Fruit fly (Drosophila melanogaster) whole organism, embryonic: Measurements from ENCODE around the gene Gnf1.

Experiments
- ATbp ChIP-seq: fragments of 200-800 bp; sonication (Bioruptor generic); optimal IDR thresholded peaks from 2 replicates; lab custom pipeline; 2017; ENCODE audit warnings: missing biosample characterization, mild to moderate bottlenecking, missing genetic modification characterization, missing genetic modification reagents
- BEAF-32 ChIP-seq: fragments of 200-800 bp; sonication (Bioruptor generic); optimal IDR thresholded peaks from 3 replicates; lab custom pipeline; 2017; ENCODE audit warnings: missing biosample characterization, missing genetic modification characterization, mild to moderate bottlenecking, moderate library complexity, missing genetic modification reagents
- CG10959 ChIP-seq: fragments of 200-800 bp; sonication (Bioruptor generic); IDR thresholded peaks from 2 replicates; pipeline ENCODE4 v1.3.6; 2022; ENCODE audit warnings: missing biosample characterization, missing genetic modification characterization
- CG11247 ChIP-seq: fragments of 200-800 bp; sonication (Bioruptor generic); IDR thresholded peaks from 2 replicates; pipeline ENCODE4 v1.3.6; 2022; ENCODE audit warnings: missing biosample characterization, missing genetic modification characterization
- CG11456 ChIP-seq: fragments of 200-800 bp; sonication (Bioruptor generic); IDR thresholded peaks from 3 replicates; pipeline ENCODE4 v1.3.6; 2022; ENCODE audit warnings: missing biosample characterization, missing genetic modification characterization
- CG11560 ChIP-seq: fragments of 200-800 bp; sonication (Bioruptor generic); IDR thresholded peaks from 3 replicates; pipeline ENCODE4 v1.3.6; 2022; ENCODE audit warnings: missing biosample characterization, missing genetic modification characterization
- CG11723 ChIP-seq: fragments of 200-800 bp; sonication (Bioruptor generic); optimal IDR thresholded peaks from 2 replicates; lab custom pipeline; 2017; ENCODE audit warnings: missing biosample characterization, mild to moderate bottlenecking, missing genetic modification characterization
- CG15514 ChIP-seq: fragments of 200-800 bp; sonication (Bioruptor generic); optimal IDR thresholded peaks from 3 replicates; lab custom pipeline; 2017; ENCODE audit warnings: missing biosample characterization, missing genetic modification characterization, mild to moderate bottlenecking, moderate library complexity, missing genetic modification reagents
- CG15601 ChIP-seq: fragments of 200-800 bp; sonication (Bioruptor generic); optimal IDR thresholded peaks from 3 replicates; lab custom pipeline; 2019; ENCODE audit warnings: missing biosample characterization, mild to moderate bottlenecking, missing genetic modification characterization, moderate library complexity
- CG17612 ChIP-seq: fragments of 200-800 bp; sonication (Bioruptor generic); IDR thresholded peaks from 2 replicates; pipeline ENCODE4 v1.3.6; 2022; ENCODE audit warnings: missing biosample characterization, missing genetic modification characterization
- CG17912 ChIP-seq: fragments of 200-800 bp; sonication (Bioruptor generic); optimal IDR thresholded peaks from 2 replicates; lab custom pipeline; 2018; ENCODE audit warnings: missing biosample characterization, mild to moderate bottlenecking, missing genetic modification characterization
- CG1792 ChIP-seq: fragments of 200-800 bp; sonication (Bioruptor generic); optimal IDR thresholded peaks from 2 replicates; lab custom pipeline; 2016; ENCODE audit warnings: missing biosample characterization, missing genetic modification characterization
- CG18011 ChIP-seq: fragments of 200-800 bp; sonication (Bioruptor generic); optimal IDR thresholded peaks from 2 replicates; lab custom pipeline; 2017; ENCODE audit warnings: missing biosample characterization, missing genetic modification characterization, mild to moderate bottlenecking, moderate library complexity, missing genotype
- CG18262 ChIP-seq: fragments of 200-800 bp; optimal IDR thresholded peaks from 3 replicates; lab custom pipeline; 2019; ENCODE audit warnings: missing biosample characterization, mild to moderate bottlenecking, missing genetic modification characterization, moderate library complexity
- CG30020 ChIP-seq: fragments of 200-800 bp; optimal IDR thresholded peaks from 2 replicates; lab custom pipeline; 2019; ENCODE audit warnings: missing biosample characterization, mild to moderate bottlenecking, missing genetic modification characterization, moderate library complexity
- CG31365 ChIP-seq: fragments of 200-800 bp; sonication (Bioruptor generic); optimal IDR thresholded peaks from 2 replicates; lab custom pipeline; 2018; ENCODE audit warnings: missing biosample characterization, mild to moderate bottlenecking, missing genetic modification characterization
- CG31388 ChIP-seq: fragments of 200-800 bp; sonication (Bioruptor generic); optimal IDR thresholded peaks from 2 replicates; lab custom pipeline; 2016; ENCODE audit warnings: missing biosample characterization, missing genetic modification characterization
- CG32532 ChIP-seq: fragments of 200-800 bp; sonication (Bioruptor generic); IDR thresholded peaks from 2 replicates; pipeline ENCODE4 v1.3.6; 2022; ENCODE audit warnings: missing biosample characterization, missing genetic modification characterization
- CG6791 ChIP-seq: fragments of 200-800 bp; sonication (Bioruptor generic); IDR thresholded peaks from 3 replicates; pipeline ENCODE4 v1.3.6; 2022; ENCODE audit warnings: missing biosample characterization, missing genetic modification characterization; ENCODE audit not compliant: partially characterized antibody
- CG8765 ChIP-seq: fragments of 200-800 bp; sonication (Bioruptor generic); IDR thresholded peaks from 2 replicates; pipeline ENCODE4 v1.3.6; 2022; ENCODE audit warnings: missing biosample characterization, missing genetic modification characterization
- CG8944 ChIP-seq: fragments of 200-800 bp; sonication (Bioruptor generic); optimal IDR thresholded peaks from 3 replicates; lab custom pipeline; 2016; ENCODE audit warnings: missing biosample characterization, missing genetic modification characterization
- CG9797 ChIP-seq: fragments of 200-800 bp; sonication (Bioruptor generic); optimal IDR thresholded peaks from 3 replicates; lab custom pipeline; 2018; ENCODE audit warnings: missing biosample characterization, mild to moderate bottlenecking, missing genetic modification characterization
- E2f2 ChIP-seq: fragments of 200-800 bp; sonication (Bioruptor generic); IDR thresholded peaks from 2 replicates; pipeline ENCODE4 v1.3.6; 2022; ENCODE audit warnings: missing biosample characterization, missing genetic modification characterization
- Elba2 ChIP-seq: fragments of 200-800 bp; sonication (Bioruptor generic); optimal IDR thresholded peaks from 3 replicates; lab custom pipeline; 2016; ENCODE audit warnings: missing biosample characterization, missing genetic modification characterization
- HLH54F ChIP-seq: fragments of 200-800 bp; sonication (Bioruptor generic); optimal IDR thresholded peaks from 3 replicates; lab custom pipeline; 2016; ENCODE audit warnings: missing biosample characterization, missing genetic modification characterization
- Med ChIP-seq: fragments of 200-800 bp; sonication (Bioruptor generic); peaks from one replicate; lab custom pipeline; 2016; ENCODE audit warnings: missing biosample characterization, missing genetic modification characterization, mild to moderate bottlenecking, inconsistent platforms, moderate library complexity
- NfI ChIP-seq: fragments of 200-800 bp; sonication (Bioruptor generic); optimal IDR thresholded peaks from 3 replicates; lab custom pipeline; 2018; ENCODE audit warnings: missing biosample characterization, mild to moderate bottlenecking, missing genetic modification characterization, moderate library complexity
- Ravus ChIP-seq: fragments of 200-800 bp; sonication (Bioruptor generic); IDR thresholded peaks from 2 replicates; pipeline ENCODE4 v1.3.6; 2022; ENCODE audit warnings: missing biosample characterization, missing genetic modification characterization
- Xbp1 ChIP-seq: fragments of 200-800 bp; sonication (Bioruptor generic); optimal IDR thresholded peaks from 3 replicates; lab custom pipeline; 2016; ENCODE audit warnings: missing biosample characterization, mild to moderate bottlenecking, missing genetic modification characterization
- ac ChIP-seq: fragments of 200-800 bp; sonication (Bioruptor generic); optimal IDR thresholded peaks from 3 replicates; lab custom pipeline; 2017; ENCODE audit warnings: missing biosample characterization, mild to moderate bottlenecking, missing genetic modification characterization
- bigmax ChIP-seq: fragments of 200-800 bp; sonication (Bioruptor generic); optimal IDR thresholded peaks from 2 replicates; lab custom pipeline; 2018; ENCODE audit warnings: missing biosample characterization, mild to moderate bottlenecking, missing genetic modification characterization
- dati ChIP-seq: fragments of 200-800 bp; sonication (Bioruptor generic); IDR thresholded peaks from 2 replicates; pipeline ENCODE4 v1.3.6; 2022; ENCODE audit warnings: missing biosample characterization, missing genetic modification characterization
- ewg ChIP-seq: fragments of 200-800 bp; sonication (Bioruptor generic); optimal IDR thresholded peaks from 3 replicates; lab custom pipeline; 2017; ENCODE audit warnings: mild to moderate bottlenecking, missing biosample characterization, missing genetic modification reagents, missing genetic modification characterization
- fd102C ChIP-seq: fragments of 200-800 bp; sonication (Bioruptor generic); optimal IDR thresholded peaks from 2 replicates; lab custom pipeline; 2018; ENCODE audit warnings: missing biosample characterization, mild to moderate bottlenecking, missing genetic modification characterization, moderate library complexity
- fd64A ChIP-seq: fragments of 200-800 bp; sonication (Bioruptor generic); optimal IDR thresholded peaks from 3 replicates; lab custom pipeline; 2018; ENCODE audit warnings: missing biosample characterization, mild to moderate bottlenecking, missing genetic modification characterization
- gcm ChIP-seq: fragments of 200-800 bp; sonication (Bioruptor generic); optimal IDR thresholded peaks from 2 replicates; lab custom pipeline; 2019; ENCODE audit warnings: missing biosample characterization, mild to moderate bottlenecking, missing genetic modification characterization, moderate library complexity
- gsb-n ChIP-seq: fragments of 200-800 bp; sonication (Bioruptor generic); optimal IDR thresholded peaks from 3 replicates; lab custom pipeline; 2018; ENCODE audit warnings: missing biosample characterization, mild to moderate bottlenecking, missing genetic modification characterization
- ham ChIP-seq: fragments of 200-800 bp; sonication (Bioruptor generic); IDR thresholded peaks from 2 replicates; pipeline ENCODE4 v1.3.6; 2022; ENCODE audit warnings: missing biosample characterization, missing genetic modification characterization
- jumu ChIP-seq: fragments of 200-800 bp; sonication (Bioruptor generic); optimal IDR thresholded peaks from 3 replicates; lab custom pipeline; 2016; ENCODE audit warnings: missing biosample characterization, missing genetic modification characterization
- knrl ChIP-seq: fragments of 200-800 bp; sonication (Bioruptor generic); IDR thresholded peaks from 3 replicates; pipeline ENCODE4 v1.3.6; 2022; ENCODE audit warnings: missing biosample characterization, missing genetic modification characterization; ENCODE audit not compliant: partially characterized antibody
- lab ChIP-seq: fragments of 200-800 bp; sonication (Bioruptor generic); optimal IDR thresholded peaks from 3 replicates; lab custom pipeline; 2017; ENCODE audit warnings: missing biosample characterization, missing genetic modification characterization, mild to moderate bottlenecking, moderate library complexity, missing genetic modification reagents
- ranshi ChIP-seq: fragments of 200-800 bp; sonication (Bioruptor generic); IDR thresholded peaks from 2 replicates; pipeline ENCODE4 v1.3.6; 2022; ENCODE audit warnings: missing biosample characterization, missing genetic modification characterization
- rib ChIP-seq: fragments of 200-800 bp; sonication (Bioruptor generic); IDR thresholded peaks from 2 replicates; pipeline ENCODE4 v1.3.6; 2022; ENCODE audit warnings: missing biosample characterization, missing genetic modification characterization
- ro ChIP-seq: fragments of 200-800 bp; sonication (Bioruptor generic); IDR thresholded peaks from 2 replicates; pipeline ENCODE4 v1.3.6; 2022; ENCODE audit warnings: missing biosample characterization, missing genetic modification characterization
- row ChIP-seq: fragments of 200-800 bp; sonication (Bioruptor generic); IDR thresholded peaks from 3 replicates; pipeline ENCODE4 v1.3.6; 2022; ENCODE audit warnings: missing biosample characterization, missing genetic modification characterization
- schlank ChIP-seq: fragments of 200-800 bp; sonication (Bioruptor generic); optimal IDR thresholded peaks from 2 replicates; lab custom pipeline; 2018; ENCODE audit warnings: missing biosample characterization, mild to moderate bottlenecking, missing genetic modification characterization
- seq ChIP-seq: fragments of 200-800 bp; sonication (Bioruptor generic); IDR thresholded peaks from 2 replicates; pipeline ENCODE4 v1.3.6; 2022; ENCODE audit warnings: missing biosample characterization, missing genetic modification characterization
- slbo ChIP-seq: fragments of 200-800 bp; sonication (Bioruptor generic); IDR thresholded peaks from 2 replicates; pipeline ENCODE4 v1.3.6; 2022; ENCODE audit warnings: missing biosample characterization, missing genetic modification characterization
- trh ChIP-seq: fragments of 200-800 bp; sonication (Bioruptor generic); optimal IDR thresholded peaks from 2 replicates; lab custom pipeline; 2016; ENCODE audit warnings: missing biosample characterization, missing genetic modification characterization
- vnd ChIP-seq: fragments of 200-800 bp; sonication (Bioruptor generic); IDR thresholded peaks from 3 replicates; pipeline ENCODE4 v1.3.6; 2022; ENCODE audit warnings: missing biosample characterization, missing genetic modification characterization; ENCODE audit not compliant: partially characterized antibody
- wor ChIP-seq: fragments of 200-800 bp; sonication (Bioruptor generic); IDR thresholded peaks from 2 replicates; pipeline ENCODE4 v1.3.6; 2022; ENCODE audit warnings: missing biosample characterization, missing genetic modification characterization

Gene Gnf1

DNA sequence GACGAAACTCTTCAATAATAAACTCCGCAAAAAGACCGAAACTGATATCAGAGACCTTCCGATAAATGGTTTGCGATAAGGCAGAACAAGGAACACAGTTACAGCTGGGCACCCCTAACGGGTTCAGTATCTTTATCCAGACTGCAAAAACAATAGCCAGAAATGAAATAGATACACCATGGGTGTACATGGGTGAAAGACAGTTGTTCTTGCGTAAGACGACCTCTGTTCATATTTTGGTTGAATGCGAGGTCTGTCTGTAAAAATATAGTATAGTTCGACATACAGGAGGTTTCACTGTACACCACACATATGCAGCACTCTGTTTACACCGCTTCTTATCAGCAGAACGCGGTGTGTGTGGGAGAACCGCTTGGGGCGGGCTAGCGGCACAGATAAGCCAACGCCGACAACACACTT, 5.7 kb downstream of the Gnf1 start (continued):
- peak; percentile 54 for TF ChIP-seq CG8944 (GFP tag; lab: Kevin White, UChicago)
- TF ChIP-seq dati (GFP tag; lab: Robert Waterston, UW): no peak
- peak; percentile 57 for TF ChIP-seq CG15514 (GFP tag; lab: Kevin White, UChicago)
- TF ChIP-seq CG18262: peak; percentile 54
- peak; percentile 35 for TF ChIP-seq CG18011 (GFP tag; lab: Kevin White, UChicago)
- TF ChIP-seq ewg: no peak
- no peak for TF ChIP-seq knrl (GFP tag; lab: Robert Waterston, UW)
- peak; percentile 97 for TF ChIP-seq row (GFP tag; lab: Robert Waterston, UW)
- TF ChIP-seq CG11247: peak; percentile 71
- TF ChIP-seq ro (GFP tag; lab: Robert Waterston, UW): no peak; the same call in 1 of the 2 replicates
- no peak for TF ChIP-seq ham
- peak; percentile 41 for TF ChIP-seq HLH54F
- TF ChIP-seq CG1792: peak; percentile 39
- TF ChIP-seq seq (GFP tag; lab: Robert Waterston, UW): peak; percentile 37; the same call in 1 of the 2 replicates
- TF ChIP-seq CG11723 (GFP tag; lab: Kevin White, UChicago): peak; percentile 26
- no peak for TF ChIP-seq CG31388 (GFP tag; lab: Kevin White, UChicago)
- TF ChIP-seq slbo (GFP tag; lab: Robert Waterston, UW): peak; percentile 84
- TF ChIP-seq Elba2 (GFP tag; lab: Kevin White, UChicago): no peak
- TF ChIP-seq gcm (GFP tag; lab: Kevin White, UChicago): peak; percentile 30
- TF ChIP-seq CG8765 (GFP tag; lab: Robert Waterston, UW): peak; percentile 42; the same call in 1 of the 2 replicates
- no peak for TF ChIP-seq rib (GFP tag; lab: Robert Waterston, UW)
- TF ChIP-seq CG9797 (GFP tag; lab: Kevin White, UChicago): no peak
- peak; percentile 60 for TF ChIP-seq jumu (GFP tag; lab: Kevin White, UChicago)
- TF ChIP-seq vnd (GFP tag; lab: Robert Waterston, UW): no peak
- 0 out of 2 replicates have a peak, but pooled peaks have one; percentile 41 for TF ChIP-seq ranshi (GFP tag; lab: Robert Waterston, UW)
- TF ChIP-seq CG10959 (GFP tag; lab: Robert Waterston, UW): peak; percentile 30; the same call in 1 of the 2 replicates
- TF ChIP-seq NfI (GFP tag; lab: Kevin White, UChicago): peak; percentile 61
- no peak for TF ChIP-seq CG6791 (GFP tag; lab: Robert Waterston, UW)
- TF ChIP-seq ac (GFP tag; lab: Kevin White, UChicago): no peak
- peak; percentile 69; the same call in 2 of the 3 replicates for TF ChIP-seq CG11456
- TF ChIP-seq schlank (tag; lab: Kevin White, UChicago): peak; percentile 71
- TF ChIP-seq CG15601 (tag; lab: Kevin White, UChicago): peak; percentile 50
- TF ChIP-seq wor (GFP tag; lab: Robert Waterston, UW): no peak
- TF ChIP-seq fd102C: no peak
- TF ChIP-seq CG32532 (GFP tag; lab: Robert Waterston, UW): peak; percentile 81
- TF ChIP-seq Ravus (GFP tag; lab: Robert Waterston, UW): no peak
- no peak for TF ChIP-seq bigmax (GFP tag; lab: Kevin White, UChicago)
- no peak for TF ChIP-seq CG31365 (tag; lab: Kevin White, UChicago)
- TF ChIP-seq fd64A: peak; percentile 21
- TF ChIP-seq BEAF-32: no peak
- no peak for TF ChIP-seq CG30020
- peak; percentile 91 for TF ChIP-seq lab (GFP tag; lab: Kevin White, UChicago)
- peak; percentile 97 for TF ChIP-seq Med (GFP tag; lab: Kevin White, UChicago)
- TF ChIP-seq gsb-n (tag; lab: Kevin White, UChicago): peak; percentile 27
- 0 out of 2 replicates have a peak, but pooled peaks have one; percentile 29 for TF ChIP-seq CG17612 (GFP tag; lab: Robert Waterston, UW)
- peak; percentile 62 for TF ChIP-seq ATbp (GFP tag; lab: Kevin White, UChicago)
- TF ChIP-seq Xbp1 (GFP tag; lab: Kevin White, UChicago): peak; percentile 62
- no peak; the same call in 2 of the 3 replicates for TF ChIP-seq CG11560 (tag; lab: Robert Waterston, UW)
- TF ChIP-seq CG17912: no peak
- TF ChIP-seq E2f2 (GFP tag; lab: Robert Waterston, UW): peak; percentile 27; the same call in 1 of the 2 replicates
- TF ChIP-seq trh: no peak
